Fruit fly (Drosophila melanogaster) S2 (cell line): ENCODE data around the gene vilya.

Source experiments
- CG8478 ChIP-seq: fragments of >200 bp; optimal IDR thresholded peaks from 2 replicates; lab custom pipeline; 2018
- CTCF ChIP-seq, 2 experiments: fragments of >200 bp; optimal IDR thresholded peaks; 2 replicates each; lab custom pipeline; 2018

dm6 chrX:2714730-2715129 is 11.7 kb upstream of the vilya start:
- no peak for TF ChIP-seq CG8478 (lab: Kevin White, UChicago)
- TF ChIP-seq CTCF (optimal IDR thresholded peaks at IDR 0.05; lab: Kevin White, UChicago): no peak
